Fruit fly (Drosophila melanogaster) whole organism, embryonic: ENCODE results near the gene ng2.

Source experiments
- Atf3 ChIP-seq: fragments of 200-800 bp; sonication (Bioruptor generic); optimal IDR thresholded peaks from 3 replicates; lab custom pipeline; 2016; ENCODE audit warnings: missing biosample characterization, missing genetic modification characterization
- CG10462 ChIP-seq: fragments of 200-800 bp; sonication (Bioruptor generic); optimal IDR thresholded peaks from 2 replicates; lab custom pipeline; 2016; ENCODE audit warnings: missing biosample characterization, missing genetic modification characterization
- CG10979 ChIP-seq: fragments of 200-800 bp; sonication (Bioruptor generic); optimal IDR thresholded peaks from 2 replicates; lab custom pipeline; 2018; ENCODE audit warnings: missing biosample characterization, mild to moderate bottlenecking, missing genetic modification characterization, moderate library complexity
- CG11085 ChIP-seq: fragments of 200-800 bp; sonication (Bioruptor generic); IDR thresholded peaks from 2 replicates; pipeline ENCODE4 v1.3.6; 2022; ENCODE audit warnings: missing biosample characterization, missing genetic modification characterization
- CG13296 ChIP-seq: fragments of 200-800 bp; sonication (Bioruptor generic); optimal IDR thresholded peaks from 3 replicates; lab custom pipeline; 2018; ENCODE audit warnings: missing biosample characterization, mild to moderate bottlenecking, missing genetic modification characterization
- CG15479 ChIP-seq: fragments of 200-800 bp; sonication (Bioruptor generic); optimal IDR thresholded peaks from 3 replicates; lab custom pipeline; 2019; ENCODE audit warnings: missing biosample characterization, mild to moderate bottlenecking, missing genetic modification characterization, moderate library complexity
- CG15601 ChIP-seq: fragments of 200-800 bp; sonication (Bioruptor generic); optimal IDR thresholded peaks from 3 replicates; lab custom pipeline; 2019; ENCODE audit warnings: missing biosample characterization, mild to moderate bottlenecking, missing genetic modification characterization, moderate library complexity
- CG18476 ChIP-seq: fragments of 200-800 bp; sonication (Bioruptor generic); optimal IDR thresholded peaks from 2 replicates; lab custom pipeline; 2016; ENCODE audit warnings: missing biosample characterization, mild to moderate bottlenecking, missing genetic modification characterization
- CG18619 ChIP-seq: fragments of 200-800 bp; sonication (Bioruptor generic); optimal IDR thresholded peaks from 3 replicates; lab custom pipeline; 2017; ENCODE audit warnings: missing biosample characterization, mild to moderate bottlenecking, missing genetic modification characterization
- CG2202 ChIP-seq: fragments of 200-800 bp; sonication (Bioruptor generic); optimal IDR thresholded peaks from 2 replicates; lab custom pipeline; 2018; ENCODE audit warnings: missing biosample characterization, mild to moderate bottlenecking, missing genetic modification characterization
- CG2889 ChIP-seq: fragments of 200-800 bp; sonication (Bioruptor generic); IDR thresholded peaks from 3 replicates; pipeline ENCODE4 v1.3.6; 2022; ENCODE audit warnings: missing biosample characterization, missing genetic modification characterization
- CG31441 ChIP-seq: fragments of 200-800 bp; sonication (Bioruptor generic); IDR thresholded peaks from 2 replicates; pipeline ENCODE4 v1.3.6; 2022; ENCODE audit warnings: missing biosample characterization, missing genetic modification characterization
- CG3163 ChIP-seq: fragments of 200-800 bp; sonication (Bioruptor generic); optimal IDR thresholded peaks from 3 replicates; lab custom pipeline; 2016; ENCODE audit warnings: missing biosample characterization, missing genetic modification characterization
- CG32532 ChIP-seq: fragments of 200-800 bp; sonication (Bioruptor generic); IDR thresholded peaks from 2 replicates; pipeline ENCODE4 v1.3.6; 2022; ENCODE audit warnings: missing biosample characterization, missing genetic modification characterization
- CG34422 ChIP-seq: fragments of 200-800 bp; sonication (Bioruptor generic); IDR thresholded peaks from 3 replicates; pipeline ENCODE4 v1.3.6; 2022; ENCODE audit warnings: missing biosample characterization, missing genetic modification characterization
- CG3726 ChIP-seq: fragments of 200-800 bp; sonication (Bioruptor generic); IDR thresholded peaks from 3 replicates; pipeline ENCODE4, ENCODE4 v1.3.6; 2022; ENCODE audit warnings: missing biosample characterization, missing genetic modification characterization
- CG3838 ChIP-seq: fragments of 200-800 bp; sonication (Bioruptor generic); optimal IDR thresholded peaks from 3 replicates; lab custom pipeline; 2016; ENCODE audit warnings: missing biosample characterization, missing genetic modification characterization
- CG6654 ChIP-seq: fragments of 200-800 bp; sonication (Bioruptor generic); optimal IDR thresholded peaks from 2 replicates; lab custom pipeline; 2017; ENCODE audit warnings: missing biosample characterization, mild to moderate bottlenecking, missing genetic modification characterization
- CG6791 ChIP-seq: fragments of 200-800 bp; sonication (Bioruptor generic); IDR thresholded peaks from 3 replicates; pipeline ENCODE4 v1.3.6; 2022; ENCODE audit warnings: missing biosample characterization, missing genetic modification characterization; ENCODE audit not compliant: partially characterized antibody
- CG7963 ChIP-seq: fragments of 200-800 bp; sonication (Bioruptor generic); IDR thresholded peaks from 3 replicates; pipeline ENCODE4 v1.3.6; 2022; ENCODE audit warnings: missing biosample characterization, missing genetic modification characterization; ENCODE audit not compliant: partially characterized antibody
- D ChIP-seq, 2 experiments: fragments of 200-800 bp in 1 of 2; fragments of >200 bp in 1 of 2; sonication (Bioruptor generic) in 1 of 2; optimal IDR thresholded peaks; 2 replicates in 1 of 2; 3 replicates in 1 of 2; lab custom pipeline; 2017; ENCODE audit warnings: mild to moderate bottlenecking in 1 of 2, missing biosample characterization in 1 of 2, missing genetic modification characterization in 1 of 2, missing genetic modification reagents in 1 of 2
- Dfd ChIP-seq, 2 experiments: fragments of >200 bp; optimal IDR thresholded peaks; 2 replicates each; lab custom pipeline; 2017; ENCODE audit warnings: missing biosample characterization in 2 of 2, missing genetic modification characterization in 2 of 2
- E2f1 ChIP-seq: fragments of 200-800 bp; sonication (Bioruptor generic); IDR thresholded peaks from 2 replicates; pipeline ENCODE4 v1.3.6; 2022; ENCODE audit warnings: missing biosample characterization, missing genetic modification characterization
- GATAe ChIP-seq: fragments of 200-800 bp; sonication (Bioruptor generic); conservative IDR thresholded peaks from 2 replicates; pipeline ENCODE4 v1.3.6; 2022; ENCODE audit warnings: missing biosample characterization, missing genetic modification characterization
- HLH3B ChIP-seq: fragments of 200-800 bp; sonication (Bioruptor generic); IDR thresholded peaks from 2 replicates; pipeline ENCODE4 v1.3.6; 2022; ENCODE audit warnings: missing biosample characterization, missing genetic modification characterization
- Lim3 ChIP-seq: fragments of 200-800 bp; sonication (Bioruptor generic); IDR thresholded peaks from 2 replicates; pipeline ENCODE4 v1.3.6; 2022; ENCODE audit warnings: missing biosample characterization, missing genetic modification characterization
- Rfx ChIP-seq: fragments of 200-800 bp; sonication (Bioruptor generic); IDR thresholded peaks from 2 replicates; pipeline ENCODE4 v1.3.6; 2022; ENCODE audit warnings: missing biosample characterization, missing genetic modification characterization
- Scr ChIP-seq: fragments of 200-800 bp; sonication (Bioruptor generic); IDR thresholded peaks from 2 replicates; pipeline ENCODE4 v1.3.6; 2022; ENCODE audit warnings: missing biosample characterization, missing genetic modification characterization; ENCODE audit not compliant: partially characterized antibody
- YL-1 ChIP-seq: fragments of 200-800 bp; sonication (Bioruptor generic); optimal IDR thresholded peaks from 3 replicates; lab custom pipeline; 2017; ENCODE audit warnings: missing biosample characterization, mild to moderate bottlenecking, missing genetic modification characterization
- ash1 ChIP-seq: fragments of 200-800 bp; sonication (Bioruptor generic); optimal IDR thresholded peaks from 2 replicates; lab custom pipeline; 2018; ENCODE audit warnings: missing biosample characterization, mild to moderate bottlenecking, missing genetic modification characterization
- br ChIP-seq: fragments of >200 bp; optimal IDR thresholded peaks from 2 replicates; lab custom pipeline; 2017
- ftz-f1 ChIP-seq: fragments of 200-800 bp; sonication (Bioruptor generic); optimal IDR thresholded peaks from 2 replicates; lab custom pipeline; 2016; ENCODE audit warnings: missing biosample characterization, missing genetic modification characterization
- gcm2 ChIP-seq: fragments of 200-800 bp; sonication (Bioruptor generic); optimal IDR thresholded peaks from 2 replicates; lab custom pipeline; 2016; ENCODE audit warnings: missing biosample characterization, missing genetic modification characterization
- grau ChIP-seq: fragments of 200-800 bp; optimal IDR thresholded peaks from 3 replicates; lab custom pipeline; 2019; ENCODE audit warnings: missing biosample characterization, mild to moderate bottlenecking, missing genetic modification characterization, moderate library complexity
- gro ChIP-seq: fragments of 200-800 bp; sonication (Bioruptor generic); optimal IDR thresholded peaks from 2 replicates; lab custom pipeline; 2016; ENCODE audit warnings: missing biosample characterization, missing genetic modification characterization
- ham ChIP-seq: fragments of 200-800 bp; sonication (Bioruptor generic); IDR thresholded peaks from 2 replicates; pipeline ENCODE4 v1.3.6; 2022; ENCODE audit warnings: missing biosample characterization, missing genetic modification characterization
- hb ChIP-seq: fragments of 200-800 bp; sonication (Bioruptor generic); IDR thresholded peaks from 3 replicates; pipeline ENCODE4 v1.3.6; 2022; ENCODE audit warnings: missing biosample characterization, missing genetic modification characterization; ENCODE audit not compliant: partially characterized antibody
- lab ChIP-seq: fragments of 200-800 bp; sonication (Bioruptor generic); optimal IDR thresholded peaks from 3 replicates; lab custom pipeline; 2017; ENCODE audit warnings: missing biosample characterization, missing genetic modification characterization, mild to moderate bottlenecking, moderate library complexity, missing genetic modification reagents
- nerfin-2 ChIP-seq: fragments of 200-800 bp; sonication (Bioruptor generic); IDR thresholded peaks from 2 replicates; pipeline ENCODE4 v1.3.6; 2022; ENCODE audit warnings: missing biosample characterization, missing genetic modification characterization; ENCODE audit not compliant: partially characterized antibody
- odd ChIP-seq: fragments of 200-800 bp; sonication (Bioruptor generic); optimal IDR thresholded peaks from 2 replicates; lab custom pipeline; 2017; ENCODE audit warnings: missing biosample characterization, mild to moderate bottlenecking, missing genetic modification characterization
- p53 ChIP-seq: fragments of 200-800 bp; sonication (Bioruptor generic); optimal IDR thresholded peaks from 2 replicates; lab custom pipeline; 2016; ENCODE audit warnings: missing biosample characterization, missing genetic modification characterization
- peb ChIP-seq: fragments of 200-800 bp; sonication (Bioruptor generic); IDR thresholded peaks from 2 replicates; pipeline ENCODE4 v1.3.6; 2022; ENCODE audit warnings: missing biosample characterization, missing genetic modification characterization
- pfk ChIP-seq: fragments of 200-800 bp; sonication (Bioruptor generic); optimal IDR thresholded peaks from 2 replicates; lab custom pipeline; 2018; ENCODE audit warnings: missing biosample characterization, mild to moderate bottlenecking, missing genetic modification characterization, moderate library complexity
- row ChIP-seq: fragments of 200-800 bp; sonication (Bioruptor generic); IDR thresholded peaks from 3 replicates; pipeline ENCODE4 v1.3.6; 2022; ENCODE audit warnings: missing biosample characterization, missing genetic modification characterization
- run ChIP-seq: fragments of 200-800 bp; sonication (Bioruptor generic); optimal IDR thresholded peaks from 3 replicates; lab custom pipeline; 2018; ENCODE audit warnings: missing biosample characterization, mild to moderate bottlenecking, missing genetic modification characterization
- sens ChIP-seq: fragments of 200-800 bp; sonication (Bioruptor generic); peaks from one replicate; lab custom pipeline; 2016; ENCODE audit warnings: missing biosample characterization, missing genetic modification characterization
- tgo ChIP-seq: fragments of 200-800 bp; sonication (Bioruptor generic); IDR thresholded peaks from 3 replicates; pipeline ENCODE4 v1.3.6; 2022; ENCODE audit warnings: missing biosample characterization, missing genetic modification characterization
- zf30C ChIP-seq: fragments of 200-800 bp; sonication (Bioruptor generic); optimal IDR thresholded peaks from 3 replicates; lab custom pipeline; 2018; ENCODE audit warnings: missing biosample characterization, mild to moderate bottlenecking, missing genetic modification characterization

The ng2 gene

dm6 chrX:3205887-3206794, 34.2 kb downstream of the ng2 start (continued):
- TF ChIP-seq CG18476, result peak; percentile 44
- TF ChIP-seq grau (tag; lab: Kevin White, UChicago), result peak; percentile 43
- TF ChIP-seq CG3838 (GFP tag; lab: Kevin White, UChicago), result no peak
- TF ChIP-seq CG7963, result no peak
- 0 out of 2 replicates have a peak, but pooled peaks have one; percentile 11 for TF ChIP-seq GATAe (GFP tag; lab: Robert Waterston, UW)
- peak; percentile 80 for TF ChIP-seq CG32532 (GFP tag; lab: Robert Waterston, UW)
- TF ChIP-seq sens (GFP tag; lab: Kevin White, UChicago), result peak; percentile 90
- TF ChIP-seq CG13296 (GFP tag; lab: Kevin White, UChicago), result peak; percentile 70
- no peak for TF ChIP-seq p53 (GFP tag; lab: Kevin White, UChicago)
- TF ChIP-seq CG34422 (GFP tag; lab: Robert Waterston, UW), result peak; percentile 62; the same call in 2 of the 3 replicates
- peak; percentile 55; the same call in 1 of the 3 replicates for TF ChIP-seq CG2889 (GFP tag; lab: Robert Waterston, UW)
- no peak for TF ChIP-seq CG10462
- TF ChIP-seq Scr (GFP tag; lab: Robert Waterston, UW), result no peak
- peak; percentile 89 for TF ChIP-seq lab
- no peak for TF ChIP-seq ham (GFP tag; lab: Robert Waterston, UW)
- peak; percentile 31 for TF ChIP-seq odd
- TF ChIP-seq CG31441 (GFP tag; lab: Robert Waterston, UW), result peak; percentile 57
- TF ChIP-seq gcm2 (GFP tag; lab: Kevin White, UChicago), result peak; percentile 37
- no peak for TF ChIP-seq D (optimal IDR thresholded peaks at IDR 0.05; lab: Kevin White, UChicago)
- no peak for TF ChIP-seq D (GFP tag; optimal IDR thresholded peaks at IDR 0.05; lab: Kevin White, UChicago)
- no peak for TF ChIP-seq ftz-f1 (GFP tag; lab: Kevin White, UChicago)
- TF ChIP-seq CG3163 (GFP tag; lab: Kevin White, UChicago), result peak; percentile 10
- no peak for TF ChIP-seq Atf3
- TF ChIP-seq Rfx (GFP tag; lab: Robert Waterston, UW), result peak; percentile 82
- TF ChIP-seq HLH3B (GFP tag; lab: Robert Waterston, UW), result peak; percentile 73
- TF ChIP-seq ash1 (GFP tag; lab: Kevin White, UChicago), result no peak
- TF ChIP-seq Dfd (GFP tag; optimal IDR thresholded peaks at IDR 0.05; lab: Kevin White, UChicago), result no peak
- no peak for TF ChIP-seq hb (GFP tag; lab: Robert Waterston, UW)
- no peak for TF ChIP-seq CG11085 (GFP tag; lab: Robert Waterston, UW)
- TF ChIP-seq CG15601, result peak; percentile 5
- TF ChIP-seq peb (GFP tag; lab: Robert Waterston, UW), result 0 out of 2 replicates have a peak, but pooled peaks have one; percentile 33
- TF ChIP-seq Lim3, result no peak
- TF ChIP-seq zf30C (GFP tag; lab: Kevin White, UChicago), result peak; percentile 11
- TF ChIP-seq CG2202 (tag; lab: Kevin White, UChicago), result no peak
- peak; percentile 64 for TF ChIP-seq gro (GFP tag; lab: Kevin White, UChicago)
- 0 out of 2 replicates have a peak, but pooled peaks have one; percentile 32 for TF ChIP-seq nerfin-2
- no peak for TF ChIP-seq pfk (GFP tag; lab: Kevin White, UChicago)
- TF ChIP-seq YL-1 (GFP tag; lab: Kevin White, UChicago), result no peak
- TF ChIP-seq CG3726, result no peak
- peak; percentile 61 for TF ChIP-seq tgo (GFP tag; lab: Robert Waterston, UW)
- TF ChIP-seq CG18619 (GFP tag; lab: Kevin White, UChicago), result peak; percentile 58
- no peak for TF ChIP-seq CG6791 (GFP tag; lab: Robert Waterston, UW)
- TF ChIP-seq run (tag; lab: Kevin White, UChicago), result no peak
- TF ChIP-seq E2f1, result peak; percentile 73
- TF ChIP-seq CG15479 (GFP tag; lab: Kevin White, UChicago), result no peak
- no peak for TF ChIP-seq br (lab: Kevin White, UChicago)
- no peak for TF ChIP-seq CG10979 (tag; lab: Kevin White, UChicago)
- TF ChIP-seq CG6654 (GFP tag; lab: Kevin White, UChicago), result peak; percentile 17
- peak; percentile 77 for TF ChIP-seq row (GFP tag; lab: Robert Waterston, UW)
